Fruit fly (Drosophila melanogaster): ENCODE results near the gene Blos4.

DNA sequence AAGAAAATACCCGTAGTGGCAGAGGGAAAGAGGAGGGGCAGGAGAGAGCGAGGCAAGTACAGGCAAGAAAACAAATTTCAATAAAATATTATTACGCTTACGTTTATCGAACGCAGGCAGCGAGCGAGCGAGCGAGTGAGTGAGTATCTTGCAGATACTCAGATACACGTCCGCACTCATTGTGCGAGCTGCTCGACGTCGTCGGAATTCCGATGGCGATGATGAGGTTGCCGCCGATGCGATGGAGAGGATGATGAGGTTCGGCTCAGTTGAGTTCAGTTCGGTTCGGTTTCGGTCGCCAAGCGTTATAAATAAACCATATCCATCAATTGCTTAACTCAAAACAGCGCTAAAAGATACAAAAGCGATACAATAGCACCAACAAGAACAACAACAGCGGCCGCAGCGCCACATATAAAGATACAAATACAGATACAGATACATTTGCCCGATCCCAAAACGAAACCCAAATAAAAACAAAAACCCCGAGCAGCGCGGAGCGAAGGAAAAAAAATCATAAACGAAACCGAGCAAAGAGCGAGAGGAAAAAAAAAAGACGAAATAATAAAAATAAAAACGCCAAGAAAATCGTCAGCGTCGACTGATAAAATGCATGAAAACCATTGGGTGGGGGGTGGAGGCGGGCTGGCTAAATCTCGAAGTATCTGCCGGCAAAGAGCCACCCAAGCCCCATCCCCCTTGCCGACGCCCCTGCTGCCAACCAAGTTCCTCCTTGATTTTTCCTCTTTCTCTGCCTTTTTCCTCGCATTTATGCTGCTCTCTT is 26.3 kb upstream of the Blos4 start:
- TF ChIP-seq cnc (optimal IDR thresholded peaks at IDR 0.05) (no peak), CG12768 (GFP tag; optimal IDR thresholded peaks at IDR 0.05) (peak; percentile 64), ovo (GFP tag; optimal IDR thresholded peaks at IDR 0.05) (no peak), bab1 (GFP tag; optimal IDR thresholded peaks at IDR 0.05) (no peak), CG33017 (tag; optimal IDR thresholded peaks at IDR 0.05) (no peak), kay (GFP tag; ENCODE audit: borderline replicate concordance) (no peak), tj (GFP tag; optimal IDR thresholded peaks at IDR 0.05) (peak; percentile 49)

Measured in whole organism, adult.